Worm (Caenorhabditis elegans) whole organism, L1 larva: ENCODE results near the gene pafo-1.

Experiments
- Y116A8C.19 ChIP-seq: sonication (generic microtip); optimal IDR thresholded peaks from 2 replicates; lab custom pipeline; 2016; ENCODE audit warnings: missing compliant biosample characterization, missing genetic modification characterization, borderline replicate concordance
- aly-2 ChIP-seq: fragments of 150-350 bp; optimal IDR thresholded peaks from 2 replicates; lab custom pipeline; 2014; ENCODE audit warnings: missing biosample characterization, missing genetic modification characterization
- elt-2 ChIP-seq: sonication (generic microtip); optimal IDR thresholded peaks from 2 replicates; lab custom pipeline; 2016; ENCODE audit warnings: missing genetic modification characterization, mild to moderate bottlenecking, inconsistent platforms, missing compliant biosample characterization, missing genetic modification reagents
- hlh-4 ChIP-seq: sonication (generic microtip); optimal IDR thresholded peaks from 2 replicates; lab custom pipeline; 2016; ENCODE audit warnings: mild to moderate bottlenecking, missing genetic modification characterization, missing compliant biosample characterization
- jun-1 ChIP-seq: fragments of 150-350 bp; optimal IDR thresholded peaks from 2 replicates; lab custom pipeline; 2014; ENCODE audit warnings: missing biosample characterization, missing genetic modification reagents, missing genetic modification characterization
- nhr-84 ChIP-seq: sonication (generic microtip); optimal IDR thresholded peaks from 2 replicates; lab custom pipeline; 2017; ENCODE audit warnings: missing biosample characterization, missing genetic modification characterization
- nhr-90 ChIP-seq: sonication (generic microtip); optimal IDR thresholded peaks from 2 replicates; lab custom pipeline; 2016; ENCODE audit warnings: mild to moderate bottlenecking, missing genetic modification characterization, missing compliant biosample characterization; ENCODE audit not compliant: poor library complexity
- pag-3 ChIP-seq: sonication (generic microtip); optimal IDR thresholded peaks from 2 replicates; lab custom pipeline; 2017; ENCODE audit warnings: missing genetic modification characterization, mild to moderate bottlenecking, missing compliant biosample characterization, antibody characterized with exemption, borderline replicate concordance; ENCODE audit not compliant: insufficient read depth
- unc-62 ChIP-seq: fragments of 150-350 bp; optimal IDR thresholded peaks from 2 replicates; lab custom pipeline; 2014; ENCODE audit warnings: missing biosample characterization, missing genetic modification reagents, missing genetic modification characterization
- vab-15 ChIP-seq: sonication (generic microtip); optimal IDR thresholded peaks from 2 replicates; lab custom pipeline; 2017; ENCODE audit warnings: missing genotype, mild to moderate bottlenecking, missing genetic modification characterization, missing compliant biosample characterization
- zip-4 ChIP-seq: fragments of 200-800 bp; sonication (Bioruptor generic); optimal IDR thresholded peaks from 2 replicates; lab custom pipeline; 2018; ENCODE audit warnings: mild to moderate bottlenecking, missing genetic modification characterization, moderate library complexity, missing compliant biosample characterization

The pafo-1 gene

ce11 chrV:11570169-11570651 is 48.7 kb downstream of the pafo-1 start, which contains the start of the genes nhr-101 and pms-2 (continued):
- TF ChIP-seq hlh-4 (tag; lab: Kevin White, UChicago) = no peak
- TF ChIP-seq vab-15 = no peak
- no peak for TF ChIP-seq aly-2 (tag; lab: Kevin White, UChicago)
- no peak for TF ChIP-seq nhr-90 (tag; lab: Kevin White, UChicago)
- no peak for TF ChIP-seq nhr-84 (tag; lab: Kevin White, UChicago)
- no peak for TF ChIP-seq elt-2 (tag; lab: Kevin White, UChicago)
- TF ChIP-seq pag-3 (tag; lab: Kevin White, UChicago) = no peak
- TF ChIP-seq zip-4 = no peak
- TF ChIP-seq Y116A8C.19 = no peak
- TF ChIP-seq unc-62 (GFP tag; lab: Kevin White, UChicago) = no peak
- no peak for TF ChIP-seq jun-1 (tag; lab: Kevin White, UChicago)
